Fruit fly (Drosophila melanogaster): ENCODE data around the gene Npc2a.

Npc2a gene

DNA sequence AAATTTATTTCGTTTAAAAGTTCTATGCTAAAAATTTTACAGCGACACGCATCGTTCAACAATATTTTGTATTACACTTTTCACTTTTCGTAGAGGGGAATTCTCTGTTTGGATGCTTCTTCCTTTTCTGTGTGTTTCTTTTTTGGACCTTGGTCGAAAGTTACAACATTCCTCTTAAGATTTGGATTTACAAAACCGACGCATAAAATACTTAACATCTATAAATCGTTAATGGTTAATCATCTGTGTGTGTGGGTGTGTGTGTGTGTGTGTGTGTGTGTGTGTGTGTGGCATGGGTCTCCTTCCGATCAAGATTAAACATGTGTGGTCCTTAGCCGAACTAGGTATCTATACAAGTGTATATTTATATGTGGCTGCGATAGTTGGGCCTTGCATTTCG, 12.6 kb upstream of the Npc2a start:
- TF ChIP-seq CG9948 (tag; optimal IDR thresholded peaks at IDR 0.05) (no peak), Pif1B (GFP tag; optimal IDR thresholded peaks at IDR 0.05) (no peak), CG14655 (GFP tag; optimal IDR thresholded peaks at IDR 0.05) (no peak), CG34367 (tag; optimal IDR thresholded peaks at IDR 0.05) (no peak)

DNA sequence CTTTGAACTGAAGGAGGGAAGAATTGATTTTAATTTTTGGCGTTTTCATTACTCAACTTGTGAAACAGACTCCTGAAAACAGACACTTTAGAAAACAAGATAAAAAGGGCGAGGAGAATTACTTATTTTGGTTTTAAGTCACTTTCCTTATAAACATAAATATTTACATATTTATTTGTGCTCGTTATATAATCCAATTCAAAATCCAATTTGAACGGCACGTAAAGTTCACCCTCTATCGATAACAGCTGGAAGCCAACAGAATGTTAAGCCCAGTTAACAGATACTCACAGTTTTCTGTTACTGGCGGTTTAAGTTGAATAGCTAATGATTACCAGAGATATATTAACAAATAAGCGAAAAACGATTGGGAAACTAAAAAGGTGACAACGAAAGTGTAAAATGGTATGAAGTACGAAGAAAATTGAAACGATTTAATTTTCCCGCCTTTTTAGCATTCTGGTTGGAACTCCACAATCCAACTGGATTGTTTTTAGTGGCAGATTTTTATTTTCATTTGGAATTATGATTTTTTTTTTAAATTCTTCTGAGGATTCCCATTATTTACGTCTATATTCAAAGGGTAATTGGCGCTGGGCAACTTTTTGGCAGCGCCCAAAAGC, 8.8 kb upstream of the Npc2a start:
- TF ChIP-seq CG10348 (GFP tag; IDR thresholded peaks at IDR 0.05) (no peak), CG9948 (tag; optimal IDR thresholded peaks at IDR 0.05) (no peak), CG4496 (GFP tag; IDR thresholded peaks at IDR 0.05) (no peak), rn (GFP tag; IDR thresholded peaks at IDR 0.05) (no peak), Pif1B (GFP tag; optimal IDR thresholded peaks at IDR 0.05) (no peak), Pif1A (GFP tag; optimal IDR thresholded peaks at IDR 0.05) (no peak), EcR (GFP tag; optimal IDR thresholded peaks at IDR 0.05) (no peak), CG8301 (tag; optimal IDR thresholded peaks at IDR 0.05) (no peak), CG32121 (GFP tag; IDR thresholded peaks at IDR 0.05) (no peak), CG13204 (GFP tag; optimal IDR thresholded peaks at IDR 0.05) (no peak)

DNA sequence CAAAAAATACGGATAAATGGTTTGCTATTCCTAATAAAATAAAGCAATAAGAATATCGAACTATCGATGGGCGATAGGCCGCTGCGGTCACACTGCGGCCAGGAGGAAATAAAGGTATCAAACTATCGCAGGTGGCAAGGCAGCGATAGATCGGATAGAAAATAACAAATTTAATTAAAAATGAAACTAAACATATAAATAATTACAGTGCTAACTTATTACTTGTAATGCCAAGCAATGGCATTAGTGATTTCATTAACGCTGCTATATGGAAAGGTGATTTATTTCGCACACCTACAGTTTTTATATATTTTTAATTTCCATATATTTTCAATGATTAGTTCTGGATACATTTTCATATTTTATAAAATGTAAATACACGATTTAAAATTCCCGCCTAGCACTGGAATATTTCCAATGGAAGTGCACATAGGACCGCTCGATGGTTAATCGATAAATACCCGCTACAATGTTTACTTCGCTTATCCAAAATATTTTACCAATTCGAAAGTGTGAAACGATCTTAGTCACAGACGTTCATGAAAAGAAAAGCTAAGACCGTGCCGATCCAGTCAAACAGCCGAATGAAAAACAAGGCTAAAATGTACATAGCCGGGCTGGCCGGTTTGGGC, 7.3 kb upstream of the Npc2a start, which contains the start of the genes CG15356 and CG15362:
Gene CG15356 (minus strand): TSS at position 48 of the 632 bp plus-strand sequence.
Gene CG15362 (plus strand): TSS at position 469 of the 632 bp plus-strand sequence.
- TF ChIP-seq CG32121 (GFP tag; IDR thresholded peaks at IDR 0.05) (no peak), Ets98B (GFP tag; IDR thresholded peaks at IDR 0.05) (no peak), CG15710 (tag; optimal IDR thresholded peaks at IDR 0.05) (no peak), CG8301 (tag; optimal IDR thresholded peaks at IDR 0.05) (no peak), CG9948 (tag; optimal IDR thresholded peaks at IDR 0.05) (no peak), Pif1B (GFP tag; optimal IDR thresholded peaks at IDR 0.05) (no peak), CG17806 (tag; optimal IDR thresholded peaks at IDR 0.05) (peak; percentile 27), CG13204 (GFP tag; optimal IDR thresholded peaks at IDR 0.05) (no peak), CG34367 (tag; optimal IDR thresholded peaks at IDR 0.05) (no peak), Pif1A (GFP tag; optimal IDR thresholded peaks at IDR 0.05) (no peak), rn (GFP tag; IDR thresholded peaks at IDR 0.05) (no peak), CG10348 (GFP tag; IDR thresholded peaks at IDR 0.05) (no peak), CG14655 (GFP tag; optimal IDR thresholded peaks at IDR 0.05) (no peak), CG8159 (tag; optimal IDR thresholded peaks at IDR 0.05) (no peak), gl (tag; optimal IDR thresholded peaks at IDR 0.05) (no peak), D1 (tag; optimal IDR thresholded peaks at IDR 0.05) (no peak), EcR (GFP tag; optimal IDR thresholded peaks at IDR 0.05) (no peak), CG4496 (GFP tag; IDR thresholded peaks at IDR 0.05) (peak; percentile 59; the same call in 2 of the 3 replicates)

- TF ChIP-seq CG9948 (tag; optimal IDR thresholded peaks at IDR 0.05) (no peak), fd96Ca (GFP tag; IDR thresholded peaks at IDR 0.05) (no peak), CG4496 (GFP tag; IDR thresholded peaks at IDR 0.05) (0 out of 3 replicates have a peak, but pooled peaks have one; percentile 29), CG13204 (GFP tag; optimal IDR thresholded peaks at IDR 0.05) (no peak), Snoo (tag; optimal IDR thresholded peaks at IDR 0.05) (peak; percentile 4), EcR (GFP tag; optimal IDR thresholded peaks at IDR 0.05) (peak; percentile 99)
Observed at dm6 chr2L:1981726-1982367, 6.2 kb upstream of the Npc2a start, which contains the start of gene CG7289. TSS of gene CG7289 (plus strand) at chr2L:1982217.

DNA sequence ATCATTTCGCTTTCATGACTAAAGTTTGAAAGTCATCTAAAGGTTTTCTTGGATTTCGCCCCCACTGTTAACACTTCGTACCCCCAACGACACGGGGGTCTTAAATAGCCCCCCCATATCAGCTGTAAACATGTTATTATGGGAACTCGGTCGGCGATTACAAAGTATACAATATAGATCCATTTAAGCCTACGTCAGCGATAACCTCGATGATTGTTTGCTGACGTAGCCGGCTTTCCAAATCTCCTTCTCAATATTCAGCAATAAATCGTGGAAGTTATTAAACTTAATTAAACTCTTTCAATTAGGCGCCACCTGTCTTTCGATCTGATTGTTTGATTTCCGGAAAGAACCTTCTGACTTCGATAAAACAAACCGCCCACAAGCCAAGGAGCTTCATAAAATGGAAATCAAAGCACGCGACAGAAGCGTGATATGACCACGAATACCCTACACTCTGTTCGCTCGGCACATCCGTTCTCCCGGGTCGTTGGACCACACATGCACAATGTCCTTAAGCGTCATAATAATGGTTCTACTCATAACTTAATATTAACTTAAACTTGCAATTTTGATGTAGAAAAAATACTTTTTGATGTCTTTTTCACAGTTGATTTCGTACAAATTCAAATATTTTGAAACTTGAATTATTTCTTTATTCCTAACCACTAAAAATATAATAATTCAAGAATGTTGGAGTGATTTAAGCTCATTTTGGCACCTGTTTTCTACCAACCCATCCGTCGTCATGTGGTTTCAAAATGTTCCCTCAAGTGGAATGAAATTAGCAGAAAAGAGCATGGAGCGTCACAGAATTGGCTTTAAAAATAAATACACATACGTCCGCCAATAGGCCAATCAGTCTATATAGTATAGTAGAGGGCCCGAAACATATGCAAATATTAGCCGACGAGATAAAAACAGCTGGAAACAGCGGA, 1.5 kb upstream of the Npc2a start:
- TF ChIP-seq CG14655 (GFP tag; optimal IDR thresholded peaks at IDR 0.05) (no peak), CG34367 (tag; optimal IDR thresholded peaks at IDR 0.05) (peak; percentile 8), CG8159 (tag; optimal IDR thresholded peaks at IDR 0.05) (peak; percentile 63), gl (tag; optimal IDR thresholded peaks at IDR 0.05) (no peak), CG13204 (GFP tag; optimal IDR thresholded peaks at IDR 0.05) (no peak), Snoo (tag; optimal IDR thresholded peaks at IDR 0.05) (peak; percentile 49), rn (GFP tag; IDR thresholded peaks at IDR 0.05) (no peak), CG8301 (tag; optimal IDR thresholded peaks at IDR 0.05) (peak; percentile 43), CG32121 (GFP tag; IDR thresholded peaks at IDR 0.05) (no peak; the same call in 1 of the 2 replicates), CG10348 (GFP tag; IDR thresholded peaks at IDR 0.05) (no peak), CG15710 (tag; optimal IDR thresholded peaks at IDR 0.05) (peak; percentile 40), Pif1A (GFP tag; optimal IDR thresholded peaks at IDR 0.05) (no peak), Ets98B (GFP tag; IDR thresholded peaks at IDR 0.05) (peak; percentile 59; the same call in 1 of the 2 replicates), CG12605 (GFP tag; IDR thresholded peaks at IDR 0.05) (no peak), CG4496 (GFP tag; IDR thresholded peaks at IDR 0.05) (peak; percentile 70; the same call in 2 of the 3 replicates), Pif1B (GFP tag; optimal IDR thresholded peaks at IDR 0.05) (no peak), fd96Ca (GFP tag; IDR thresholded peaks at IDR 0.05) (peak; percentile 30; the same call in 1 of the 3 replicates), CG9948 (tag; optimal IDR thresholded peaks at IDR 0.05) (peak; percentile 1), D1 (tag; optimal IDR thresholded peaks at IDR 0.05) (no peak), EcR (GFP tag; optimal IDR thresholded peaks at IDR 0.05) (no peak), CG17806 (tag; optimal IDR thresholded peaks at IDR 0.05) (peak; percentile 32)
